Fruit fly (Drosophila melanogaster) whole organism, prepupa: ENCODE data around the gene Smg5.

Experiments
- Blimp-1 ChIP-seq: fragments of 200-800 bp; sonication (Bioruptor generic); optimal IDR thresholded peaks from 3 replicates; lab custom pipeline; 2017; ENCODE audit warnings: missing biosample characterization, missing genetic modification characterization, mild to moderate bottlenecking, moderate library complexity, missing genetic modification reagents
- CG10669 ChIP-seq: fragments of 200-800 bp; sonication (Bioruptor generic); optimal IDR thresholded peaks from 3 replicates; lab custom pipeline; 2018; ENCODE audit warnings: missing biosample characterization, mild to moderate bottlenecking, missing genetic modification characterization, moderate library complexity
- CG11762 ChIP-seq: fragments of 200-800 bp; sonication (Bioruptor generic); optimal IDR thresholded peaks from 3 replicates; lab custom pipeline; 2016; ENCODE audit warnings: missing biosample characterization, missing genetic modification characterization; ENCODE audit not compliant: insufficient read depth
- CG11902 ChIP-seq: fragments of 200-800 bp; sonication (Bioruptor generic); optimal IDR thresholded peaks from 3 replicates; lab custom pipeline; 2016; ENCODE audit warnings: missing biosample characterization, missing genetic modification characterization
- CG15336 ChIP-seq: fragments of 200-800 bp; sonication (Bioruptor generic); IDR thresholded peaks from 2 replicates; pipeline ENCODE4 v1.3.6; 2022; ENCODE audit warnings: missing biosample characterization, missing genetic modification characterization
- CG16779 ChIP-seq: fragments of 200-800 bp; sonication (Bioruptor generic); optimal IDR thresholded peaks from 3 replicates; lab custom pipeline; 2017; ENCODE audit warnings: missing biosample characterization, mild to moderate bottlenecking, missing genetic modification characterization
- CG31627 ChIP-seq: fragments of 200-800 bp; sonication (Bioruptor generic); optimal IDR thresholded peaks from 3 replicates; lab custom pipeline; 2016; ENCODE audit warnings: missing biosample characterization, missing genetic modification characterization
- CG4318 ChIP-seq: fragments of 200-800 bp; sonication (Bioruptor generic); optimal IDR thresholded peaks from 3 replicates; lab custom pipeline; 2017; ENCODE audit warnings: missing biosample characterization, mild to moderate bottlenecking, missing genetic modification characterization
- CG6276 ChIP-seq: fragments of 200-800 bp; sonication (Bioruptor generic); optimal IDR thresholded peaks from 2 replicates; lab custom pipeline; 2017; ENCODE audit warnings: missing biosample characterization, mild to moderate bottlenecking, missing genetic modification characterization
- CG6792 ChIP-seq: fragments of 200-800 bp; sonication (Bioruptor generic); optimal IDR thresholded peaks from 3 replicates; lab custom pipeline; 2016; ENCODE audit warnings: missing biosample characterization, missing genetic modification characterization
- CG6808 ChIP-seq: fragments of 200-800 bp; sonication (Bioruptor generic); optimal IDR thresholded peaks from 3 replicates; lab custom pipeline; 2017; ENCODE audit warnings: missing biosample characterization, missing genetic modification characterization, mild to moderate bottlenecking, moderate library complexity, missing genetic modification reagents
- CG6854 ChIP-seq: fragments of 200-800 bp; sonication (Bioruptor generic); optimal IDR thresholded peaks from 2 replicates; lab custom pipeline; 2017; ENCODE audit warnings: missing biosample characterization, mild to moderate bottlenecking, missing genetic modification characterization
- CG7368 ChIP-seq: fragments of 200-800 bp; sonication (Bioruptor generic); optimal IDR thresholded peaks from 3 replicates; lab custom pipeline; 2016; ENCODE audit warnings: missing biosample characterization, missing genetic modification characterization
- CG8119 ChIP-seq: fragments of 200-800 bp; sonication (Bioruptor generic); IDR thresholded peaks from 3 replicates; pipeline ENCODE4 v1.3.6; 2022; ENCODE audit warnings: missing biosample characterization, missing genetic modification characterization
- CG8319 ChIP-seq: fragments of 200-800 bp; sonication (Bioruptor generic); optimal IDR thresholded peaks from 3 replicates; lab custom pipeline; 2016; ENCODE audit warnings: missing biosample characterization, missing genetic modification characterization
- CG8632 ChIP-seq: fragments of 200-800 bp; sonication (Bioruptor generic); optimal IDR thresholded peaks from 3 replicates; lab custom pipeline; 2016; ENCODE audit warnings: missing biosample characterization, missing genetic modification characterization
- CG9139 ChIP-seq: fragments of 200-800 bp; sonication (Bioruptor generic); optimal IDR thresholded peaks from 3 replicates; lab custom pipeline; 2017; ENCODE audit warnings: missing biosample characterization, mild to moderate bottlenecking, missing genetic modification characterization
- Eip75B ChIP-seq: fragments of 200-800 bp; sonication (Bioruptor generic); optimal IDR thresholded peaks from 3 replicates; lab custom pipeline; 2016; ENCODE audit warnings: missing biosample characterization, missing genetic modification characterization
- Ets21C ChIP-seq: fragments of 200-800 bp; sonication (Bioruptor generic); optimal IDR thresholded peaks from 3 replicates; lab custom pipeline; 2016; ENCODE audit warnings: missing biosample characterization, missing genetic modification characterization
- Hr38 ChIP-seq: sonication (Bioruptor generic); optimal IDR thresholded peaks from 2 replicates; lab custom pipeline; 2016; ENCODE audit warnings: missing biosample characterization, missing genetic modification characterization
- Hr39 ChIP-seq: fragments of 200-800 bp; sonication (Bioruptor generic); optimal IDR thresholded peaks from 2 replicates; lab custom pipeline; 2016; ENCODE audit warnings: missing biosample characterization, missing genetic modification characterization
- Hr4 ChIP-seq: fragments of 200-800 bp; sonication (Bioruptor generic); optimal IDR thresholded peaks from 3 replicates; lab custom pipeline; 2016; ENCODE audit warnings: missing biosample characterization, missing genetic modification characterization
- Lpt ChIP-seq: fragments of 200-800 bp; sonication (Bioruptor generic); optimal IDR thresholded peaks from 3 replicates; lab custom pipeline; 2016; ENCODE audit warnings: missing biosample characterization, missing genetic modification characterization
- Met ChIP-seq: fragments of 200-800 bp; sonication (Bioruptor generic); optimal IDR thresholded peaks from 3 replicates; lab custom pipeline; 2016; ENCODE audit warnings: missing biosample characterization, missing genetic modification characterization
- Smox ChIP-seq: fragments of 200-800 bp; sonication (Bioruptor generic); optimal IDR thresholded peaks from 3 replicates; lab custom pipeline; 2016; ENCODE audit warnings: missing biosample characterization, missing genetic modification characterization
- Sox15 ChIP-seq: fragments of 200-800 bp; sonication (Bioruptor generic); optimal IDR thresholded peaks from 3 replicates; lab custom pipeline; 2016; ENCODE audit warnings: missing biosample characterization, missing genetic modification characterization
- cyc ChIP-seq: fragments of 200-800 bp; sonication (Bioruptor generic); optimal IDR thresholded peaks from 3 replicates; lab custom pipeline; 2016; ENCODE audit warnings: missing biosample characterization, missing genetic modification characterization
- dac ChIP-seq: fragments of 200-800 bp; sonication (Bioruptor generic); optimal IDR thresholded peaks from 2 replicates; lab custom pipeline; 2017; ENCODE audit warnings: missing biosample characterization, mild to moderate bottlenecking, missing genetic modification characterization
- dsx ChIP-seq: fragments of 200-800 bp; optimal IDR thresholded peaks from 3 replicates; lab custom pipeline; 2019; ENCODE audit warnings: missing biosample characterization, mild to moderate bottlenecking, missing genetic modification characterization, moderate library complexity; ENCODE audit not compliant: poor library complexity, severe bottlenecking
- eg ChIP-seq: fragments of 200-800 bp; sonication (Bioruptor generic); IDR thresholded peaks from 3 replicates; pipeline ENCODE4 v1.3.6; 2022; ENCODE audit warnings: missing biosample characterization, missing genetic modification characterization
- esn ChIP-seq: fragments of 200-800 bp; sonication (Bioruptor generic); optimal IDR thresholded peaks from 2 replicates; lab custom pipeline; 2016; ENCODE audit warnings: missing biosample characterization, mild to moderate bottlenecking, missing genetic modification characterization, moderate library complexity
- fd85E ChIP-seq: fragments of 200-800 bp; sonication (Bioruptor generic); optimal IDR thresholded peaks from 3 replicates; lab custom pipeline; 2016; ENCODE audit warnings: missing biosample characterization, missing genetic modification characterization
- fkh ChIP-seq: fragments of 200-800 bp; sonication (Bioruptor generic); optimal IDR thresholded peaks from 3 replicates; lab custom pipeline; 2017; ENCODE audit warnings: missing biosample characterization, mild to moderate bottlenecking, missing genetic modification characterization, moderate library complexity
- net ChIP-seq: fragments of 200-800 bp; sonication (Bioruptor generic); optimal IDR thresholded peaks from 3 replicates; lab custom pipeline; 2016; ENCODE audit warnings: missing biosample characterization, missing genetic modification characterization
- pdm3 ChIP-seq: fragments of 200-800 bp; sonication (Bioruptor generic); optimal IDR thresholded peaks from 3 replicates; lab custom pipeline; 2016; ENCODE audit warnings: missing biosample characterization, missing genetic modification characterization
- salr ChIP-seq, 2 experiments: fragments of 200-800 bp; sonication (Bioruptor generic); optimal IDR thresholded peaks; 3 replicates each; lab custom pipeline; 2016 to 2018; ENCODE audit warnings: missing biosample characterization in 2 of 2, missing genetic modification characterization in 2 of 2, mild to moderate bottlenecking in 1 of 2
- spab ChIP-seq: fragments of 200-800 bp; sonication (Bioruptor generic); optimal IDR thresholded peaks from 2 replicates; lab custom pipeline; 2017; ENCODE audit warnings: missing biosample characterization, mild to moderate bottlenecking, missing genetic modification characterization, missing genetic modification reagents
- ss ChIP-seq, 2 experiments: fragments of 200-800 bp; sonication (Bioruptor generic); optimal IDR thresholded peaks; 2 replicates in 1 of 2; 3 replicates in 1 of 2; lab custom pipeline; 2017 to 2018; ENCODE audit warnings: mild to moderate bottlenecking in 2 of 2, missing biosample characterization in 2 of 2, missing genetic modification characterization in 2 of 2, moderate library complexity in 1 of 2
- svp ChIP-seq: fragments of 200-800 bp; sonication (Bioruptor generic); peaks from one replicate; lab custom pipeline; 2016; ENCODE audit warnings: missing biosample characterization, missing genetic modification characterization
- topi ChIP-seq: fragments of 200-800 bp; sonication (Bioruptor generic); optimal IDR thresholded peaks from 3 replicates; lab custom pipeline; 2016; ENCODE audit warnings: missing biosample characterization, missing genetic modification characterization
- vri ChIP-seq: fragments of 200-800 bp; sonication (Bioruptor generic); optimal IDR thresholded peaks from 3 replicates; lab custom pipeline; 2016; ENCODE audit warnings: missing biosample characterization, mild to moderate bottlenecking, missing genetic modification characterization

Gene Smg5

DNA sequence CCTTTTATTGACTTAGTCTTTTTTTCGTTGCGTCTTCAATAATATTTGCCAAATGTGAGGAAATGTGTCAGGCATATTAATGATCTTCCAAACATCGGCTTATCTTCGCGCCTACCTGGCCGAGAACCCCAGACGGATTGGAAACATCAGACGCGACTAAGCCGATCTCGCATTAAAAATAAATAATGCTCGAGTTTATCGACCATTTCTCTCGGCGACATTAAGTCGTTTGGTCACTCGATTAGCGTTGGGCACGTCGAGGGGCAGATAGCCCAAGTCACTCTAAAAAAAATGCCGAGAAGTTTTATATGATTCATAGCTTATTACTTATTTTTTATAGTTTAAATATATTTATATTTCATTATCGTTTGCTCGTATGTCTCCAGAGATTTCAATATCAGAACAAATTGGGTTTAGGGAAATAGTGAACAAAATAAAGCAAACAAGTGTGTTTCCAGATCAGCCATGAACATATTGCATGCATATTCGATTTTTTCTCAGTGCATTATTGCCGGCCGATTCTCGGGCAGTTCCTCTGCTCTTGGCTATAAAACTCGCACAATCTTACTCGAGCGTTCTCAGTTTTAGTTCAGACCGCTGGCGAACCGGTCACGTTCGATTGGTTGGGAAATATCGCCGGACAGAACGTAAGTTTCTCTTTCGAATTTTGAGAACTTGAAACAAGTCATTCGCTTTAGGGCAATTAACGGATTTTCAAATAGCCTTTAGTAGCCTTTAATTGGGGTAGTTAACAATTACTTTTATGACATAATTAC lies 799 bp upstream of the Smg5 start, which contains the start of gene Ance (continued):
- no peak for TF ChIP-seq Sox15 (GFP tag; lab: Kevin White, UChicago)
- TF ChIP-seq Met (GFP tag; lab: Kevin White, UChicago) = peak; percentile 50
- TF ChIP-seq CG11762 (GFP tag; lab: Kevin White, UChicago) = no peak
- peak; percentile 15 for TF ChIP-seq CG7368 (GFP tag; lab: Kevin White, UChicago)
- TF ChIP-seq Ets21C (GFP tag; lab: Kevin White, UChicago) = no peak
- no peak for TF ChIP-seq Hr38 (GFP tag; lab: Kevin White, UChicago)
- no peak for TF ChIP-seq CG11902
- TF ChIP-seq Hr39 (GFP tag; lab: Kevin White, UChicago) = no peak
- peak; percentile 47 for TF ChIP-seq CG6808
- TF ChIP-seq CG9139 (GFP tag; lab: Kevin White, UChicago) = peak; percentile 68
- peak; percentile 32; the same call in 1 of the 3 replicates for TF ChIP-seq eg (GFP tag; lab: Robert Waterston, UW)
- peak; percentile 33 for TF ChIP-seq cyc (GFP tag; lab: Kevin White, UChicago)
- peak; percentile 17 for TF ChIP-seq CG8632
- TF ChIP-seq Hr4 (GFP tag; lab: Kevin White, UChicago) = peak; percentile 30
- no peak for TF ChIP-seq Blimp-1 (GFP tag; lab: Kevin White, UChicago)
- peak; percentile 32 for TF ChIP-seq CG6792 (GFP tag; lab: Kevin White, UChicago)
- TF ChIP-seq CG8119 (GFP tag; lab: Robert Waterston, UW) = peak; percentile 34; the same call in 1 of the 3 replicates
- no peak for TF ChIP-seq CG8319 (GFP tag; lab: Kevin White, UChicago)
- peak; percentile 19 for TF ChIP-seq CG31627 (GFP tag; lab: Kevin White, UChicago)
- peak; percentile 76 to 85 for TF ChIP-seq ss (GFP tag; optimal IDR thresholded peaks at IDR 0.05; lab: Kevin White, UChicago)
- TF ChIP-seq vri = peak; percentile 11
- TF ChIP-seq fd85E (GFP tag; lab: Kevin White, UChicago) = no peak
- peak; percentile 44 for TF ChIP-seq Eip75B (GFP tag; lab: Kevin White, UChicago)
- TF ChIP-seq CG4318 (GFP tag; lab: Kevin White, UChicago) = peak; percentile 2
- TF ChIP-seq, all 60 proteins: peak for 41

DNA sequence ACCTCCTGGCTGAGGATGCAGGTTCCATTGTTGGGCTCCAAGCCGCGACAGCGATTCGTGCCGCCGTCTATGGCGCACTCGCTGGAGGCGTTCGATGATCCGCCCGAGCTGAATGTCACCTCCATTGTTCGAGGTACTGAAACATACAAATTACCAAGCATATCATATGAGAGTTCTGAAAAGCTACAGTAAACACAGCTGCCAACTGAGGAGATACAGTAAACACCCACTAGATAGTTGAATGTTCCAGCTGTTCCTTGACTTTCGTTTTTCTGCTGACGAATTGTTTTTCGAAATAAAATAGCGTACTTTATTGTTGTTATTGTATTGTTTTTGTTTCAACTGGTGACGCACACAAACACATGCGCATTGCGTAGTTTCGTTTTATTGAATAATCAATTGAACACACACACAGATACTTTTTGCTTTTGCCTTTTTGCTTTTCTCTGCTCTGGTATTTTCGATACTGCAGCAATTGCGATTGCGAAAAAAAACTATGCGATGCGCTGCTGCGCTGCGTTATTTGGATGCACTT lies 598 bp downstream of the Smg5 start:
- TF ChIP-seq dac (GFP tag; lab: Kevin White, UChicago) = no peak
- TF ChIP-seq topi (GFP tag; lab: Kevin White, UChicago) = no peak
- peak; percentile 5 for TF ChIP-seq CG16779
- TF ChIP-seq CG6854 (GFP tag; lab: Kevin White, UChicago) = no peak
- peak; percentile 77 for TF ChIP-seq CG6276 (GFP tag; lab: Kevin White, UChicago)
- TF ChIP-seq pdm3 (GFP tag; lab: Kevin White, UChicago) = no peak

DNA sequence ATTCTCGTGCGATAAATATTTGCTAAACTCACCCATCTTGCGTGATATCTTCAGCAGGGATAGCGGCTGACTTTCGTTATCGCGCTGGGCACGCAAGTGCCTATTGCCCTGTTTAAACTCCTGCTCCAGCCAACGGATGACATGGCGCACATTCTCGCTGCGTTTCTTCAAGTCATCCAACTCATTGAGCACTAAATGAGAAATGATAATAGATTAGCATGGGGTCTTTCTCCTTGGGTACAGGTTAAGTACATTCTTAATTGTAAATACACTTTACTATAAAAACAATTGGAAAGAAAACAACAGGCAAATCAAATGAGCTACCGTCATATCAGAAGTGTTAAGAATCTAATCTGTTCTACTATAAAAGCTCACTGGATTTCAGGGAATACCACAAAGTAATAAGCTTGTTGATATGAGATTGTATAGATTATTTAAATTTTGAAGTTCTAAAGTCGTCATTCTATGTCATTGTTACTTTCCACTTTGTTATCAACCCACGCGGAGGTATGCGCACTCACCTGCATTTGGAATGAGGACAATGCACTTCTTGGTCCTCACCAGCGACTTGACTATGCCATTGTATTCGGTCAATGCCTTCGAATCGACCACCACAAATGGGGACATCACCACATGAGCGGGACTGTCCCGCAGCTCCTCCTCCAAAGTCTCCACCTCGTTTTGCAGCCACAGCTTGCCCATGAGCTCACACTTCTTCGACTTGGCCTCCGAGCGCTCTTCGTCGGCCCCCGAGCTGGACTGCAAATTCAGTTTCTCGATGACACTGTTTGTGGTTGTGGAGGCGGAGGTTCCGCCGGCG lies 4.1 kb downstream of the Smg5 start:
- TF ChIP-seq CG8632 = no peak
- peak; percentile 5 for TF ChIP-seq vri

DNA sequence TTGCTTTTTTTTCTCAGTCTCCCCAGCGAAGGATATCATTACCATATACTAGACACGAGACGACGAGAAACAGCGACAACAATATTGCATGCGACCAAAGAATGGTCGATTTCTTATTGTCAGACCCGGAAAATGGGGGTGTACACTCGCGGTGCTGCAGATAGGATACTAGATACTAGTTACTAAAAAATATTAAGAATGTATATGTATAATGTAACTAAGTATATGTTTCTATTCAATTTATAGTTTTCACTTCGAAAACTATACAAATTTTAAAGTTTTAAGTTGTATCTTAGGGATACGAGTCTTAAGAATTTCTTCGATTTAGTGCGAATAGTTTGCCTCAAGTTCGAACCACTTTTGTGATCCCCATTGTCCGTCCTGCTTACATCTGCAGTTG lies 11.0 kb downstream of the Smg5 start:
- TF ChIP-seq salr (GFP tag; optimal IDR thresholded peaks at IDR 0.05; lab: Kevin White, UChicago) (peak in 1 of 2 experiments; percentile 39), CG9139 (GFP tag; lab: Kevin White, UChicago) (no peak), cyc (GFP tag; lab: Kevin White, UChicago) (no peak), svp (GFP tag; lab: Kevin White, UChicago) (peak; percentile 48), CG15336 (peak; percentile 56), CG8119 (GFP tag; lab: Robert Waterston, UW) (peak; percentile 53; the same call in 2 of the 3 replicates), eg (GFP tag; lab: Robert Waterston, UW) (peak; percentile 59; the same call in 2 of the 3 replicates), CG10669 (GFP tag; lab: Kevin White, UChicago) (no peak), CG6808 (no peak), topi (GFP tag; lab: Kevin White, UChicago) (no peak), CG8319 (GFP tag; lab: Kevin White, UChicago) (no peak), Sox15 (GFP tag; lab: Kevin White, UChicago) (no peak), spab (GFP tag; lab: Kevin White, UChicago) (no peak), net (GFP tag; lab: Kevin White, UChicago) (no peak), CG11902 (no peak), Smox (GFP tag; lab: Kevin White, UChicago) (no peak), esn (peak; percentile 43), Lpt (GFP tag; lab: Kevin White, UChicago) (peak; percentile 20), Hr4 (GFP tag; lab: Kevin White, UChicago) (no peak), dsx (GFP tag; lab: Kevin White, UChicago) (peak; percentile 64), fkh (GFP tag; lab: Kevin White, UChicago) (no peak)
